Fruit fly (Drosophila melanogaster): ENCODE results near the gene tay.

DNA sequence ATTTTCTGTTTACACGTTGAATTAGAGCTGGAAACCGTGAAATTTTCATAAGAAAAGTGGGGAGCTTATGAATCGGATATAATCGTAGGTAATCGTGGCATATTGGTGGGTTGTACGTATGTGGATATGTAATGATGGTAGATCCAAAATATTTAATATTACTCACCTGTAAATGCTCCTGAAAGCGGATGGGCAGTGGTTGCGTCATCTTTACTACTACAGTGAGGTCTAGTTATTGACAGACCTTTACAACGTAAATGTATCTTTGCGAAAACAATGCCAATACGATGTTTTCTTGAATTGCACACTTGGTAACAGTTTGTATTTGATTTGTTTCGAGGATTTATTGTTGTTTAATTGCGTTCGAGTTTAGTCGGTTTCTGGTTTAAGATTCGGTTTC is 53.2 kb downstream of the tay start:
- no peak for TF ChIP-seq CG16779 (tag; optimal IDR thresholded peaks at IDR 0.05)
- TF ChIP-seq achi (GFP tag; optimal IDR thresholded peaks at IDR 0.05): no peak
- TF ChIP-seq CG6854 (GFP tag; optimal IDR thresholded peaks at IDR 0.05): no peak
- no peak for TF ChIP-seq CG6808 (GFP tag; optimal IDR thresholded peaks at IDR 0.05)
- TF ChIP-seq CG9139 (GFP tag; optimal IDR thresholded peaks at IDR 0.05): no peak
- TF ChIP-seq CG8319 (GFP tag; optimal IDR thresholded peaks at IDR 0.05): no peak
- TF ChIP-seq Smox (GFP tag; optimal IDR thresholded peaks at IDR 0.05): no peak
- no peak for TF ChIP-seq Eip75B (GFP tag; optimal IDR thresholded peaks at IDR 0.05)
- TF ChIP-seq Blimp-1 (GFP tag; optimal IDR thresholded peaks at IDR 0.05): no peak
- TF ChIP-seq CG11294 (GFP tag; IDR thresholded peaks at IDR 0.05): no peak
- TF ChIP-seq CG10669 (GFP tag; optimal IDR thresholded peaks at IDR 0.05): no peak
- TF ChIP-seq CG8119 (GFP tag; IDR thresholded peaks at IDR 0.05): no peak
- no peak for TF ChIP-seq Met (GFP tag; optimal IDR thresholded peaks at IDR 0.05)
- TF ChIP-seq OdsH (GFP tag; optimal IDR thresholded peaks at IDR 0.05): no peak

Measured in whole organism, prepupa.